Fruit fly (Drosophila melanogaster) whole organism, embryonic: ENCODE results near the gene Atu.
A peak's percentile ranks its signal among the peaks of the same experiment; 100 is the strongest.

ENCODE experiments used
- ATbp ChIP-seq: fragments of 200-800 bp; sonication (Bioruptor generic); optimal IDR thresholded peaks from 2 replicates; lab custom pipeline; 2017; ENCODE audit warnings: missing biosample characterization, mild to moderate bottlenecking, missing genetic modification characterization, missing genetic modification reagents
- Bgb ChIP-seq: fragments of 200-800 bp; sonication (Bioruptor generic); IDR thresholded peaks from 2 replicates; pipeline ENCODE4 v1.3.6; 2022; ENCODE audit warnings: missing biosample characterization, missing genetic modification characterization; ENCODE audit not compliant: partially characterized antibody
- CG10274 ChIP-seq: fragments of 200-800 bp; sonication (Bioruptor generic); optimal IDR thresholded peaks from 3 replicates; lab custom pipeline; 2017; ENCODE audit warnings: missing biosample characterization, mild to moderate bottlenecking, missing genetic modification characterization
- CG11695 ChIP-seq: fragments of 200-800 bp; sonication (Bioruptor generic); IDR thresholded peaks from 3 replicates; pipeline ENCODE4 v1.3.6; 2022; ENCODE audit warnings: missing biosample characterization, missing genetic modification characterization
- CG12236 ChIP-seq: fragments of 200-800 bp; sonication (Bioruptor generic); optimal IDR thresholded peaks from 2 replicates; lab custom pipeline; 2016; ENCODE audit warnings: missing biosample characterization, missing genetic modification characterization
- CG13123 ChIP-seq: fragments of 200-800 bp; sonication (Bioruptor generic); optimal IDR thresholded peaks from 2 replicates; lab custom pipeline; 2016; ENCODE audit warnings: missing biosample characterization, missing genetic modification characterization
- CG14860 ChIP-seq: fragments of 200-800 bp; sonication (Bioruptor generic); IDR thresholded peaks from 3 replicates; pipeline ENCODE4 v1.3.6; 2022; ENCODE audit warnings: missing biosample characterization, missing genetic modification characterization; ENCODE audit not compliant: partially characterized antibody
- CG15073 ChIP-seq: fragments of 200-800 bp; sonication (Bioruptor generic); optimal IDR thresholded peaks from 2 replicates; lab custom pipeline; 2016; ENCODE audit warnings: missing biosample characterization, missing genetic modification characterization
- CG1602 ChIP-seq: fragments of 200-800 bp; sonication (Bioruptor generic); optimal IDR thresholded peaks from 3 replicates; lab custom pipeline; 2016; ENCODE audit warnings: missing biosample characterization, missing genetic modification characterization
- CG16863 ChIP-seq: fragments of 200-800 bp; sonication (Bioruptor generic); optimal IDR thresholded peaks from 3 replicates; lab custom pipeline; 2016; ENCODE audit warnings: missing biosample characterization, missing genetic modification characterization
- CG2129 ChIP-seq: fragments of 200-800 bp; sonication (Bioruptor generic); IDR thresholded peaks from 2 replicates; pipeline ENCODE4 v1.3.6; 2022; ENCODE audit warnings: missing biosample characterization, missing genetic modification characterization; ENCODE audit not compliant: partially characterized antibody
- CG3407 ChIP-seq: fragments of 200-800 bp; sonication (Bioruptor generic); optimal IDR thresholded peaks from 2 replicates; lab custom pipeline; 2018; ENCODE audit warnings: missing biosample characterization, mild to moderate bottlenecking, missing genetic modification characterization
- CG5953 ChIP-seq: fragments of 200-800 bp; sonication (Bioruptor generic); IDR thresholded peaks from 2 replicates; pipeline ENCODE4 v1.3.6; 2022; ENCODE audit warnings: missing biosample characterization, missing genetic modification characterization
- Doc2 ChIP-seq: fragments of 200-800 bp; sonication (Bioruptor generic); IDR thresholded peaks from 2 replicates; pipeline ENCODE4 v1.3.6; 2022; ENCODE audit warnings: missing biosample characterization, missing genetic modification characterization
- ERR ChIP-seq: fragments of 200-800 bp; sonication (Bioruptor generic); optimal IDR thresholded peaks from 2 replicates; lab custom pipeline; 2016; ENCODE audit warnings: missing biosample characterization, missing genetic modification characterization
- Fer1 ChIP-seq: fragments of 200-800 bp; sonication (Bioruptor generic); optimal IDR thresholded peaks from 2 replicates; lab custom pipeline; 2017; ENCODE audit warnings: missing biosample characterization, mild to moderate bottlenecking, missing genetic modification characterization
- Hr51 ChIP-seq, 2 experiments: fragments of 200-800 bp; sonication (Bioruptor generic); optimal IDR thresholded peaks; 2 replicates in 1 of 2; 3 replicates in 1 of 2; lab custom pipeline; 2016 to 2018; ENCODE audit warnings: missing biosample characterization in 2 of 2, missing genetic modification characterization in 2 of 2, mild to moderate bottlenecking in 1 of 2, moderate library complexity in 1 of 2
- Jarid2 ChIP-seq: fragments of 200-800 bp; sonication (Bioruptor generic); optimal IDR thresholded peaks from 3 replicates; lab custom pipeline; 2017; ENCODE audit warnings: mild to moderate bottlenecking, missing biosample characterization, missing genetic modification reagents, missing genetic modification characterization
- Kr ChIP-seq: fragments of 200-800 bp; sonication (Bioruptor generic); optimal IDR thresholded peaks from 2 replicates; lab custom pipeline; 2017; ENCODE audit warnings: missing biosample characterization, mild to moderate bottlenecking, missing genetic modification characterization
- Myb ChIP-seq: fragments of 200-800 bp; sonication (Bioruptor generic); optimal IDR thresholded peaks from 2 replicates; lab custom pipeline; 2016; ENCODE audit warnings: missing biosample characterization, missing genetic modification characterization
- Nf-YB ChIP-seq: fragments of 200-800 bp; sonication (Bioruptor generic); optimal IDR thresholded peaks from 3 replicates; lab custom pipeline; 2019; ENCODE audit warnings: missing biosample characterization, mild to moderate bottlenecking, missing genetic modification characterization, moderate library complexity
- Ptx1 ChIP-seq: fragments of 200-800 bp; sonication (Bioruptor generic); IDR thresholded peaks from 2 replicates; pipeline ENCODE4 v1.3.6; 2022; ENCODE audit warnings: missing biosample characterization, missing genetic modification characterization
- Side ChIP-seq: fragments of 200-800 bp; sonication (Bioruptor generic); optimal IDR thresholded peaks from 2 replicates; lab custom pipeline; 2016; ENCODE audit warnings: missing biosample characterization, missing genetic modification characterization
- br ChIP-seq: fragments of >200 bp; optimal IDR thresholded peaks from 2 replicates; lab custom pipeline; 2017
- bsh ChIP-seq, 2 experiments: fragments of 200-800 bp; sonication (Bioruptor generic); optimal IDR thresholded peaks; 2 replicates each; lab custom pipeline; 2017 to 2018; ENCODE audit warnings: mild to moderate bottlenecking in 2 of 2, missing biosample characterization in 2 of 2, missing genetic modification characterization in 2 of 2, moderate library complexity in 1 of 2
- btn ChIP-seq: fragments of 200-800 bp; sonication (Bioruptor generic); optimal IDR thresholded peaks from 2 replicates; lab custom pipeline; 2016; ENCODE audit warnings: missing biosample characterization, missing genetic modification characterization
- caup ChIP-seq: fragments of 200-800 bp; sonication (Bioruptor generic); optimal IDR thresholded peaks from 3 replicates; lab custom pipeline; 2017; ENCODE audit warnings: missing biosample characterization, mild to moderate bottlenecking, missing genetic modification characterization, moderate library complexity; ENCODE audit not compliant: severe bottlenecking
- chif ChIP-seq, 2 experiments: fragments of 200-800 bp; sonication (Bioruptor generic); optimal IDR thresholded peaks; 3 replicates each; lab custom pipeline; 2016; ENCODE audit warnings: missing biosample characterization in 2 of 2, missing genetic modification characterization in 2 of 2
- chinmo ChIP-seq: fragments of 200-800 bp; sonication (Bioruptor generic); IDR thresholded peaks from 4 replicates; pipeline ENCODE4 v1.3.6; 2022; ENCODE audit warnings: missing biosample characterization, missing genetic modification characterization; ENCODE audit not compliant: partially characterized antibody
- crol ChIP-seq: fragments of 200-800 bp; sonication (Bioruptor generic); IDR thresholded peaks from 2 replicates; pipeline ENCODE4 v1.3.6; 2022; ENCODE audit warnings: missing biosample characterization, missing genetic modification characterization
- disco-r ChIP-seq: fragments of 200-800 bp; sonication (Bioruptor generic); optimal IDR thresholded peaks from 2 replicates; lab custom pipeline; 2016; ENCODE audit warnings: missing biosample characterization, missing genetic modification characterization
- dmrt11E ChIP-seq: fragments of 200-800 bp; sonication (Bioruptor generic); optimal IDR thresholded peaks from 3 replicates; lab custom pipeline; 2018; ENCODE audit warnings: missing biosample characterization, mild to moderate bottlenecking, missing genetic modification characterization, moderate library complexity
- emc ChIP-seq: fragments of 200-800 bp; sonication (Bioruptor generic); optimal IDR thresholded peaks from 2 replicates; lab custom pipeline; 2016; ENCODE audit warnings: missing biosample characterization, missing genetic modification characterization
- en ChIP-seq: fragments of 200-800 bp; sonication (Bioruptor generic); optimal IDR thresholded peaks from 2 replicates; lab custom pipeline; 2016; ENCODE audit warnings: missing biosample characterization, missing genetic modification characterization
- gce ChIP-seq: fragments of 200-800 bp; sonication (Bioruptor generic); IDR thresholded peaks from 3 replicates; pipeline ENCODE4 v1.3.6; 2022; ENCODE audit warnings: missing biosample characterization, missing genetic modification characterization
- jigr1 ChIP-seq: fragments of 200-800 bp; sonication (Bioruptor generic); IDR thresholded peaks from 3 replicates; pipeline ENCODE4 v1.3.6; 2022; ENCODE audit warnings: missing biosample characterization, missing genetic modification characterization
- lilli ChIP-seq: fragments of 200-800 bp; sonication (Bioruptor generic); optimal IDR thresholded peaks from 3 replicates; lab custom pipeline; 2016; ENCODE audit warnings: missing biosample characterization, missing genetic modification characterization
- mam ChIP-seq: fragments of 200-800 bp; sonication (Bioruptor generic); optimal IDR thresholded peaks from 3 replicates; lab custom pipeline; 2016; ENCODE audit warnings: missing biosample characterization, missing genetic modification characterization
- otp ChIP-seq: fragments of 200-800 bp; sonication (Bioruptor generic); IDR thresholded peaks from 3 replicates; pipeline ENCODE4, ENCODE4 v1.3.6; 2022; ENCODE audit warnings: missing biosample characterization, missing genetic modification characterization
- p53 ChIP-seq: fragments of 200-800 bp; sonication (Bioruptor generic); optimal IDR thresholded peaks from 2 replicates; lab custom pipeline; 2016; ENCODE audit warnings: missing biosample characterization, missing genetic modification characterization
- pnt ChIP-seq: fragments of 200-800 bp; sonication (Bioruptor generic); optimal IDR thresholded peaks from 3 replicates; lab custom pipeline; 2016; ENCODE audit warnings: missing biosample characterization, missing genetic modification characterization
- prd ChIP-seq, 3 experiments: fragments of >200 bp in 2 of 3; fragments of 200-800 bp in 1 of 3; sonication (Bioruptor generic) in 1 of 3; optimal IDR thresholded peaks in 2 of 3; IDR thresholded peaks in 1 of 3; 2 replicates in 2 of 3; 3 replicates in 1 of 3; pipeline versions ENCODE4 v1.3.6 to Lab custom; 2017 to 2022; ENCODE audit warnings: missing biosample characterization in 1 of 3, missing genetic modification characterization in 1 of 3
- slou ChIP-seq: fragments of 200-800 bp; sonication (Bioruptor generic); optimal IDR thresholded peaks from 3 replicates; lab custom pipeline; 2016; ENCODE audit warnings: missing biosample characterization, missing genetic modification characterization
- sqz ChIP-seq: fragments of 200-800 bp; sonication (Bioruptor generic); optimal IDR thresholded peaks from 3 replicates; lab custom pipeline; 2018; ENCODE audit warnings: missing biosample characterization, mild to moderate bottlenecking, missing genetic modification characterization
- sr ChIP-seq: fragments of 200-800 bp; sonication (Bioruptor generic); IDR thresholded peaks from 3 replicates; pipeline ENCODE4 v1.3.6; 2022; ENCODE audit warnings: missing biosample characterization, missing genetic modification characterization
- ssp ChIP-seq: fragments of 200-800 bp; sonication (Bioruptor generic); IDR thresholded peaks from 2 replicates; pipeline ENCODE4 v1.3.6; 2022; ENCODE audit warnings: missing biosample characterization, missing genetic modification characterization
- tap ChIP-seq: fragments of 200-800 bp; optimal IDR thresholded peaks from 3 replicates; lab custom pipeline; 2019; ENCODE audit warnings: missing biosample characterization, mild to moderate bottlenecking, missing genetic modification characterization, moderate library complexity
- toy ChIP-seq: fragments of 200-800 bp; sonication (Bioruptor generic); IDR thresholded peaks from 2 replicates; pipeline ENCODE4 v1.3.6; 2022; ENCODE audit warnings: missing biosample characterization, missing genetic modification characterization
- zen2 ChIP-seq: fragments of 200-800 bp; sonication (Bioruptor generic); IDR thresholded peaks from 3 replicates; pipeline ENCODE4 v1.3.6; 2022; ENCODE audit warnings: missing biosample characterization, missing genetic modification characterization; ENCODE audit not compliant: partially characterized antibody

Atu gene

DNA sequence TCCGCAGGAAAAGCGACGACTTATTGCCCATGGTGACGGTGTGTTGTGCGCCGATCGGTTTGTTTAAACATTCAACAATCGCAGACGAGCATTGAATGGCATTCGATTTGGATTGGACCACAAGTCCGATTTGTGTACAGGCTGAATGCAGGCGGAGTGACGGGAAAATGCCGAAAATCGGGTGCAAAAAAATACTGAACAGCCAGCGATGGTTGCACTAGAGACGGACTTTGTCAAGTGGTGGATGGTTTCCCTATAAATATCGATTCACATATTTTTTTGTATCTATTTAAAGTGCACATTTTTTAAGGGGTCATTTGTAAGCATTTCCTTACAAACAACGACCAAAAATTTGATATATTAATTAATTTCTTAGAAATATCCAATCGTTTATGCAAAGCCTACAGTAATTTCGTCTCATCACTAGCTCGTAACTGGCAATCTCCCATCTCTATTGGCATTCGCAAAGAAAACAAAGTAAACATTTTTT is 41.6 kb downstream of the Atu start, which contains the start of the genes elm and MED27 (continued):
- peak; percentile 94 for TF ChIP-seq CG14860 (GFP tag; lab: Robert Waterston, UW)
- TF ChIP-seq chinmo: peak; percentile 89; the same call in 2 of the 4 replicates
- TF ChIP-seq p53 (GFP tag; lab: Kevin White, UChicago): peak; percentile 63
- TF ChIP-seq CG5953 (GFP tag; lab: Robert Waterston, UW): peak; percentile 71; the same call in 1 of the 2 replicates
- TF ChIP-seq Kr: no peak
- TF ChIP-seq sqz (GFP tag; lab: Kevin White, UChicago): peak; percentile 90
- TF ChIP-seq Hr51 (GFP tag; optimal IDR thresholded peaks at IDR 0.05; lab: Kevin White, UChicago): peak; percentile 88 to 92
- TF ChIP-seq Bgb: peak; percentile 86
- TF ChIP-seq CG10274: peak; percentile 68
- TF ChIP-seq dmrt11E (tag; lab: Kevin White, UChicago): peak; percentile 93
- peak; percentile 87 for TF ChIP-seq caup (GFP tag; lab: Kevin White, UChicago)
- peak; percentile 72 for TF ChIP-seq Doc2 (GFP tag; lab: Robert Waterston, UW)
- peak; percentile 76 for TF ChIP-seq ERR
- peak; percentile 87 for TF ChIP-seq CG16863 (GFP tag; lab: Kevin White, UChicago)
- peak; percentile 86 for TF ChIP-seq emc (GFP tag; lab: Kevin White, UChicago)
- peak; percentile 79 for TF ChIP-seq disco-r (GFP tag; lab: Kevin White, UChicago)
- TF ChIP-seq tap (tag; lab: Kevin White, UChicago): peak; percentile 62
- peak; percentile 97 for TF ChIP-seq CG2129
- TF ChIP-seq mam (GFP tag; lab: Kevin White, UChicago): peak; percentile 96
- peak; percentile 83 for TF ChIP-seq Myb
- peak; percentile 70 for TF ChIP-seq Jarid2
- TF ChIP-seq sr (GFP tag; lab: Robert Waterston, UW): no peak
- TF ChIP-seq ssp (GFP tag; lab: Robert Waterston, UW): peak; percentile 91
- TF ChIP-seq jigr1 (GFP tag; lab: Robert Waterston, UW): peak; percentile 93
- peak; percentile 71 for TF ChIP-seq btn (GFP tag; lab: Kevin White, UChicago)
- peak; percentile 93 for TF ChIP-seq slou (GFP tag; lab: Kevin White, UChicago)
- peak; percentile 89 for TF ChIP-seq Side (GFP tag; lab: Kevin White, UChicago)
- TF ChIP-seq CG1602 (GFP tag; lab: Kevin White, UChicago): peak; percentile 96
- TF ChIP-seq Ptx1 (GFP tag; lab: Robert Waterston, UW): peak; percentile 97
- TF ChIP-seq prd (optimal IDR thresholded peaks at IDR 0.05; lab: Kevin White, UChicago): no peak
- TF ChIP-seq prd (GFP tag; IDR thresholded peaks at IDR 0.05; lab: Robert Waterston, UW): peak; percentile 98
- peak; percentile 79 for TF ChIP-seq CG11695 (GFP tag; lab: Robert Waterston, UW)
- peak; percentile 92 for TF ChIP-seq pnt (GFP tag; lab: Kevin White, UChicago)
- peak; percentile 86 for TF ChIP-seq otp (GFP tag; lab: Robert Waterston, UW)
- TF ChIP-seq lilli (GFP tag; lab: Kevin White, UChicago): peak; percentile 98
- peak; percentile 74 for TF ChIP-seq en (GFP tag; lab: Kevin White, UChicago)
- TF ChIP-seq chif (GFP tag; optimal IDR thresholded peaks at IDR 0.05; lab: Kevin White, UChicago): peak; percentile 92 to 95
- TF ChIP-seq Nf-YB (GFP tag; lab: Kevin White, UChicago): peak; percentile 77
- peak; percentile 89 for TF ChIP-seq CG13123 (GFP tag; lab: Kevin White, UChicago)
- TF ChIP-seq toy (GFP tag; lab: Robert Waterston, UW): peak; percentile 72; the same call in 1 of the 2 replicates
- TF ChIP-seq ATbp (GFP tag; lab: Kevin White, UChicago): peak; percentile 68
- peak; percentile 23 to 92 for TF ChIP-seq bsh (GFP tag; optimal IDR thresholded peaks at IDR 0.05; lab: Kevin White, UChicago)
- TF ChIP-seq Fer1 (GFP tag; lab: Kevin White, UChicago): peak; percentile 88
- peak; percentile 78; the same call in 2 of the 3 replicates for TF ChIP-seq gce (GFP tag; lab: Robert Waterston, UW)
- peak; percentile 59; the same call in 1 of the 2 replicates for TF ChIP-seq crol (GFP tag; lab: Robert Waterston, UW)
- TF ChIP-seq br (lab: Kevin White, UChicago): no peak
- peak; percentile 60 for TF ChIP-seq CG12236
- peak; percentile 64 for TF ChIP-seq CG15073
- peak; percentile 78 for TF ChIP-seq CG3407 (GFP tag; lab: Kevin White, UChicago)
- peak; percentile 68; the same call in 1 of the 3 replicates for TF ChIP-seq zen2 (GFP tag; lab: Robert Waterston, UW)
